Worm (Caenorhabditis elegans) whole organism, L2 larva: ENCODE measurements around the gene pot-1.

Experiments used
- C34F6.9 ChIP-seq: fragments of 150-350 bp; optimal IDR thresholded peaks from 2 replicates; lab custom pipeline; 2014; ENCODE audit warnings: missing biosample characterization, missing genetic modification characterization
- F13H6.1 ChIP-seq: sonication (generic microtip); optimal IDR thresholded peaks from 2 replicates; lab custom pipeline; 2016; ENCODE audit warnings: missing genetic modification characterization, missing compliant biosample characterization
- R02D3.7 ChIP-seq: fragments of 150-350 bp; optimal IDR thresholded peaks from 2 replicates; lab custom pipeline; 2014; ENCODE audit warnings: missing biosample characterization, missing genetic modification characterization
- Y55F3AM.14 ChIP-seq: fragments of 200-800 bp; sonication (Bioruptor generic); optimal IDR thresholded peaks from 2 replicates; lab custom pipeline; 2018; ENCODE audit warnings: mild to moderate bottlenecking, missing genetic modification characterization, missing compliant biosample characterization
- ZK546.5 ChIP-seq: sonication (generic microtip); optimal IDR thresholded peaks from 2 replicates; lab custom pipeline; 2017; ENCODE audit warnings: missing biosample characterization, missing genetic modification characterization
- alr-1 ChIP-seq: fragments of 150-350 bp; optimal IDR thresholded peaks from 2 replicates; lab custom pipeline; 2014; ENCODE audit warnings: missing biosample characterization, missing genetic modification characterization
- aly-2 ChIP-seq: fragments of 150-350 bp; optimal IDR thresholded peaks from 2 replicates; lab custom pipeline; 2014; ENCODE audit warnings: missing biosample characterization, missing genetic modification characterization
- ama-1 ChIP-seq: fragments of 150-350 bp; optimal IDR thresholded peaks from 2 replicates; lab custom pipeline; 2018; ENCODE audit warnings: inconsistent platforms
- blmp-1 ChIP-seq: sonication (generic microtip); optimal IDR thresholded peaks from 2 replicates; lab custom pipeline; 2017; ENCODE audit warnings: missing genetic modification characterization, mild to moderate bottlenecking, missing compliant biosample characterization, antibody characterized with exemption, moderate library complexity; ENCODE audit not compliant: insufficient read depth
- ceh-16 ChIP-seq: fragments of 150-350 bp; optimal IDR thresholded peaks from 2 replicates; lab custom pipeline; 2014; ENCODE audit warnings: missing biosample characterization, missing genetic modification characterization
- ceh-82 ChIP-seq: fragments of 150-350 bp; optimal IDR thresholded peaks from 2 replicates; lab custom pipeline; 2014; ENCODE audit warnings: missing biosample characterization, missing genetic modification characterization
- dmd-4 ChIP-seq: sonication (generic microtip); optimal IDR thresholded peaks from 2 replicates; lab custom pipeline; 2017; ENCODE audit warnings: missing biosample characterization, missing genetic modification characterization
- egl-27 ChIP-seq: sonication (generic microtip); optimal IDR thresholded peaks from 3 replicates; lab custom pipeline; 2017; ENCODE audit warnings: missing biosample characterization, missing genetic modification reagents, missing genetic modification characterization
- elt-1 ChIP-seq: fragments of 150-350 bp; optimal IDR thresholded peaks from 2 replicates; lab custom pipeline; 2014; ENCODE audit warnings: missing biosample characterization, missing genetic modification characterization
- elt-3 ChIP-seq: sonication (generic microtip); optimal IDR thresholded peaks from 2 replicates; lab custom pipeline; 2017; ENCODE audit warnings: missing biosample characterization, missing genetic modification characterization
- fos-1 ChIP-seq: fragments of 150-350 bp; optimal IDR thresholded peaks from 2 replicates; lab custom pipeline; 2014; ENCODE audit warnings: missing biosample characterization, missing genetic modification characterization
- gmeb-1 ChIP-seq: fragments of 150-350 bp; optimal IDR thresholded peaks from 2 replicates; lab custom pipeline; 2014; ENCODE audit warnings: missing biosample characterization, missing genetic modification characterization
- lin-11 ChIP-seq: fragments of 150-350 bp; sonication (generic microtip); optimal IDR thresholded peaks from 2 replicates; lab custom pipeline; 2014; ENCODE audit warnings: missing biosample characterization, missing genetic modification characterization, inconsistent platforms, mixed read lengths
- lin-39 ChIP-seq: fragments of 150-350 bp; optimal IDR thresholded peaks from 2 replicates; lab custom pipeline; 2014; ENCODE audit warnings: missing biosample characterization, missing genetic modification reagents, missing genetic modification characterization
- lsy-2 ChIP-seq, 2 experiments: fragments of 150-350 bp in 1 of 2; sonication (generic microtip) in 1 of 2; optimal IDR thresholded peaks; 2 replicates each; lab custom pipeline; 2014 to 2017; ENCODE audit warnings: missing biosample characterization in 2 of 2, missing genetic modification characterization in 2 of 2
- mab-5 ChIP-seq: fragments of 150-350 bp; optimal IDR thresholded peaks from 2 replicates; lab custom pipeline; 2014; ENCODE audit warnings: missing biosample characterization, missing genetic modification characterization
- mbf-1 ChIP-seq: sonication (generic microtip); optimal IDR thresholded peaks from 2 replicates; lab custom pipeline; 2017; ENCODE audit warnings: missing biosample characterization, missing genetic modification characterization
- mdl-1 ChIP-seq, 2 experiments: fragments of 150-350 bp in 1 of 2; sonication (generic microtip) in 1 of 2; optimal IDR thresholded peaks; 2 replicates each; lab custom pipeline; 2017; ENCODE audit warnings: missing biosample characterization in 2 of 2, missing genetic modification characterization in 2 of 2
- nhr-11 ChIP-seq: fragments of 150-350 bp; optimal IDR thresholded peaks from 2 replicates; lab custom pipeline; 2014; ENCODE audit warnings: missing biosample characterization, missing genetic modification characterization
- nhr-12 ChIP-seq: fragments of 150-350 bp; optimal IDR thresholded peaks from 2 replicates; lab custom pipeline; 2014; ENCODE audit warnings: missing biosample characterization, missing genetic modification characterization
- nhr-129 ChIP-seq: fragments of 150-350 bp; optimal IDR thresholded peaks from 2 replicates; lab custom pipeline; 2014; ENCODE audit warnings: missing biosample characterization, missing genetic modification characterization
- nhr-21 ChIP-seq: fragments of 150-350 bp; optimal IDR thresholded peaks from 2 replicates; lab custom pipeline; 2014; ENCODE audit warnings: missing biosample characterization, missing genetic modification characterization
- nhr-23 ChIP-seq: fragments of 150-350 bp; optimal IDR thresholded peaks from 2 replicates; lab custom pipeline; 2014; ENCODE audit warnings: missing biosample characterization, missing genetic modification reagents, missing genetic modification characterization
- nhr-237 ChIP-seq: fragments of 150-350 bp; optimal IDR thresholded peaks from 2 replicates; lab custom pipeline; 2014; ENCODE audit warnings: missing biosample characterization, missing genetic modification characterization
- nhr-25 ChIP-seq: fragments of 150-350 bp; sonication (generic microtip); optimal IDR thresholded peaks from 3 replicates; lab custom pipeline; 2014; ENCODE audit warnings: missing biosample characterization, missing genetic modification characterization
- nhr-6 ChIP-seq: fragments of 150-350 bp; optimal IDR thresholded peaks from 2 replicates; lab custom pipeline; 2014; ENCODE audit warnings: missing biosample characterization, missing genetic modification characterization
- nhr-77 ChIP-seq: fragments of 150-350 bp; optimal IDR thresholded peaks from 2 replicates; lab custom pipeline; 2014; ENCODE audit warnings: missing biosample characterization, missing genetic modification characterization
- peb-1 ChIP-seq: fragments of 150-350 bp; optimal IDR thresholded peaks from 2 replicates; lab custom pipeline; 2014; ENCODE audit warnings: missing biosample characterization, missing genetic modification characterization
- sem-4 ChIP-seq: fragments of 150-350 bp; optimal IDR thresholded peaks from 2 replicates; lab custom pipeline; 2014; ENCODE audit warnings: missing biosample characterization, missing genetic modification reagents, missing genetic modification characterization
- sma-3 ChIP-seq: sonication (generic microtip); optimal IDR thresholded peaks from 2 replicates; lab custom pipeline; 2016; ENCODE audit warnings: missing genetic modification reagents, missing genetic modification characterization, missing compliant biosample characterization
- sma-9 ChIP-seq, 2 experiments: fragments of 150-350 bp in 1 of 2; sonication (generic microtip) in 1 of 2; optimal IDR thresholded peaks; 2 replicates each; lab custom pipeline; 2014 to 2016; ENCODE audit warnings: missing genetic modification characterization in 2 of 2, mild to moderate bottlenecking in 1 of 2, missing biosample characterization in 1 of 2, missing compliant biosample characterization in 1 of 2, missing genetic modification reagents in 1 of 2, moderate library complexity in 1 of 2
- snpc-4 ChIP-seq: fragments of 150-350 bp; optimal IDR thresholded peaks from 2 replicates; lab custom pipeline; 2014; ENCODE audit warnings: missing biosample characterization, missing genetic modification characterization
- unc-62 ChIP-seq: fragments of 150-350 bp; optimal IDR thresholded peaks from 2 replicates; lab custom pipeline; 2014; ENCODE audit warnings: missing biosample characterization, missing genetic modification reagents, missing genetic modification characterization
- zag-1 ChIP-seq: fragments of 150-350 bp; optimal IDR thresholded peaks from 2 replicates; lab custom pipeline; 2014; ENCODE audit warnings: missing biosample characterization, missing genetic modification characterization
- ztf-1 ChIP-seq: fragments of 200-800 bp; sonication (Bioruptor generic); conservative IDR thresholded peaks from 2 replicates; pipeline ENCODE4 v1.3.6; 2022; ENCODE audit warnings: missing genetic modification characterization, missing compliant biosample characterization
- ztf-11 ChIP-seq: sonication (generic microtip); optimal IDR thresholded peaks from 2 replicates; lab custom pipeline; 2017; ENCODE audit warnings: missing biosample characterization, missing genetic modification characterization
- ztf-4 ChIP-seq: fragments of 150-350 bp; optimal IDR thresholded peaks from 2 replicates; lab custom pipeline; 2014; ENCODE audit warnings: missing biosample characterization, missing genetic modification characterization

Gene pot-1

ce11 chrIII:7161055-7161454, 27.6 kb upstream of the pot-1 start, which contains the start of gene rnp-7:
Gene rnp-7 (minus strand): TSS chrIII:7161155.
- TF ChIP-seq blmp-1 (tag; lab: Kevin White, UChicago) = no peak
- no peak for TF ChIP-seq Y55F3AM.14 (GFP tag; lab: Kevin White, UChicago)
- no peak for TF ChIP-seq ceh-16 (tag; lab: Kevin White, UChicago)
- TF ChIP-seq ceh-82 = no peak
- no peak for TF ChIP-seq alr-1 (tag; lab: Kevin White, UChicago)
- TF ChIP-seq ztf-1 (GFP tag; lab: Robert Waterston, UW) = no peak
- TF ChIP-seq nhr-21 = no peak
- TF ChIP-seq sma-3 (GFP tag; lab: Kevin White, UChicago) = no peak

ce11 chrIII:7159246-7159645, 25.8 kb upstream of the pot-1 start:
- no peak for TF ChIP-seq sma-9 (GFP tag; optimal IDR thresholded peaks at IDR 0.05; lab: Kevin White, UChicago)
- no peak for TF ChIP-seq sma-9 (tag; optimal IDR thresholded peaks at IDR 0.05; lab: Kevin White, UChicago)
- no peak for TF ChIP-seq mbf-1
- TF ChIP-seq egl-27 (tag; lab: Kevin White, UChicago) = no peak
- TF ChIP-seq R02D3.7 = no peak
- no peak for TF ChIP-seq sma-3 (GFP tag; lab: Kevin White, UChicago)
- TF ChIP-seq elt-1 (tag; lab: Kevin White, UChicago) = no peak
- no peak for TF ChIP-seq unc-62
- no peak for TF ChIP-seq nhr-25 (tag; lab: Kevin White, UChicago)
- no peak for TF ChIP-seq lsy-2 (tag; optimal IDR thresholded peaks at IDR 0.05; lab: Kevin White, UChicago)
- TF ChIP-seq zag-1 (tag; lab: Kevin White, UChicago) = no peak
- no peak for TF ChIP-seq elt-3
- no peak for TF ChIP-seq mab-5 (tag; lab: Kevin White, UChicago)
- TF ChIP-seq mdl-1 (tag; optimal IDR thresholded peaks at IDR 0.05; lab: Kevin White, UChicago) = no peak
- no peak for TF ChIP-seq nhr-129
- no peak for TF ChIP-seq gmeb-1
- no peak for TF ChIP-seq ceh-16 (tag; lab: Kevin White, UChicago)
- TF ChIP-seq F13H6.1 (tag; lab: Kevin White, UChicago) = no peak
- no peak for TF ChIP-seq nhr-77 (tag; lab: Kevin White, UChicago)
- TF ChIP-seq fos-1 (tag; lab: Kevin White, UChicago) = no peak

ce11 chrIII:7158709-7159108, 25.2 kb upstream of the pot-1 start, which contains the start of gene nuo-4:
Gene nuo-4 (minus strand): TSS chrIII:7158809.
- TF ChIP-seq aly-2 (tag; lab: Kevin White, UChicago) = no peak
- TF ChIP-seq ztf-1 (GFP tag; lab: Robert Waterston, UW) = no peak
- TF ChIP-seq lsy-2 (tag; optimal IDR thresholded peaks at IDR 0.05; lab: Kevin White, UChicago) = no peak
- no peak for TF ChIP-seq nhr-25 (tag; lab: Kevin White, UChicago)
- no peak for TF ChIP-seq nhr-12 (tag; lab: Kevin White, UChicago)
- no peak for TF ChIP-seq F13H6.1 (tag; lab: Kevin White, UChicago)
- TF ChIP-seq lin-39 (tag; lab: Kevin White, UChicago) = no peak
- TF ChIP-seq C34F6.9 (tag; lab: Kevin White, UChicago) = no peak
- TF ChIP-seq ceh-16 (tag; lab: Kevin White, UChicago) = no peak
- no peak for TF ChIP-seq fos-1 (tag; lab: Kevin White, UChicago)
- no peak for TF ChIP-seq nhr-6 (tag; lab: Kevin White, UChicago)
- no peak for TF ChIP-seq nhr-77 (tag; lab: Kevin White, UChicago)

- TF ChIP-seq elt-1 (tag; lab: Kevin White, UChicago) (no peak), ceh-16 (tag; lab: Kevin White, UChicago) (peak; percentile 76), sem-4 (tag; lab: Kevin White, UChicago) (peak; percentile 92), nhr-129 (peak; percentile 94), mbf-1 (no peak), Y55F3AM.14 (GFP tag; lab: Kevin White, UChicago) (peak; percentile 87), R02D3.7 (no peak), lsy-2 (tag; optimal IDR thresholded peaks at IDR 0.05; lab: Kevin White, UChicago) (peak; percentile 74 to 95), nhr-23 (tag; lab: Kevin White, UChicago) (no peak), egl-27 (tag; lab: Kevin White, UChicago) (peak; percentile 100), fos-1 (tag; lab: Kevin White, UChicago) (peak; percentile 78), nhr-25 (tag; lab: Kevin White, UChicago) (peak; percentile 92), ztf-11 (peak; percentile 69), C34F6.9 (tag; lab: Kevin White, UChicago) (peak; percentile 97), zag-1 (tag; lab: Kevin White, UChicago) (peak; percentile 93), unc-62 (peak; percentile 52), blmp-1 (tag; lab: Kevin White, UChicago) (peak; percentile 49), nhr-237 (tag; lab: Kevin White, UChicago) (no peak), ztf-4 (tag; lab: Kevin White, UChicago) (peak; percentile 92), aly-2 (tag; lab: Kevin White, UChicago) (no peak), dmd-4 (no peak), alr-1 (tag; lab: Kevin White, UChicago) (no peak), nhr-21 (peak; percentile 93), nhr-77 (tag; lab: Kevin White, UChicago) (no peak), nhr-12 (tag; lab: Kevin White, UChicago) (no peak), ceh-82 (no peak), nhr-6 (tag; lab: Kevin White, UChicago) (peak; percentile 96), sma-3 (GFP tag; lab: Kevin White, UChicago) (peak; percentile 88), mab-5 (tag; lab: Kevin White, UChicago) (peak; percentile 84), ama-1 (lab: Kevin White, UChicago) (peak; percentile 79), lin-11 (peak; percentile 86), elt-3 (no peak), nhr-11 (no peak), F13H6.1 (tag; lab: Kevin White, UChicago) (peak; percentile 96), peb-1 (no peak), snpc-4 (tag; lab: Kevin White, UChicago) (peak; percentile 76), ZK546.5 (peak; percentile 64)
These were observed 22.2 kb upstream of the pot-1 start for ce11 chrIII:7155631-7156030.
